Fruit fly (Drosophila melanogaster) whole organism, embryonic: ENCODE results near the gene IleRS-m.

Experiments used
- Ada2b ChIP-seq: fragments of 200-800 bp; sonication (Bioruptor generic); IDR thresholded peaks from 2 replicates; pipeline ENCODE4 v1.3.6; 2022; ENCODE audit warnings: missing biosample characterization, missing genetic modification characterization
- Antp ChIP-seq: fragments of 200-800 bp; sonication (Bioruptor generic); optimal IDR thresholded peaks from 3 replicates; lab custom pipeline; 2016; ENCODE audit warnings: missing biosample characterization, missing genetic modification characterization
- Atf6 ChIP-seq: fragments of 200-800 bp; sonication (Bioruptor generic); IDR thresholded peaks from 2 replicates; pipeline ENCODE4 v1.3.6; 2022; ENCODE audit warnings: missing biosample characterization, missing genetic modification characterization
- CG10321 ChIP-seq: fragments of 200-800 bp; sonication (Bioruptor generic); IDR thresholded peaks from 2 replicates; pipeline ENCODE4 v1.3.6; 2022; ENCODE audit warnings: missing biosample characterization, missing genetic modification characterization
- CG11085 ChIP-seq: fragments of 200-800 bp; sonication (Bioruptor generic); IDR thresholded peaks from 2 replicates; pipeline ENCODE4 v1.3.6; 2022; ENCODE audit warnings: missing biosample characterization, missing genetic modification characterization
- CG12219 ChIP-seq: fragments of 200-800 bp; sonication (Bioruptor generic); optimal IDR thresholded peaks from 3 replicates; lab custom pipeline; 2018; ENCODE audit warnings: missing biosample characterization, mild to moderate bottlenecking, missing genetic modification characterization
- CG12744 ChIP-seq: fragments of 200-800 bp; sonication (Bioruptor generic); optimal IDR thresholded peaks from 2 replicates; lab custom pipeline; 2016; ENCODE audit warnings: missing biosample characterization, missing genetic modification characterization
- CG13624 ChIP-seq: fragments of 200-800 bp; sonication (Bioruptor generic); optimal IDR thresholded peaks from 2 replicates; lab custom pipeline; 2016; ENCODE audit warnings: missing biosample characterization, missing genetic modification characterization
- CG13775 ChIP-seq: fragments of 200-800 bp; sonication (Bioruptor generic); optimal IDR thresholded peaks from 3 replicates; lab custom pipeline; 2017; ENCODE audit warnings: missing biosample characterization, mild to moderate bottlenecking, missing genetic modification characterization
- CG1529 ChIP-seq: fragments of 200-800 bp; sonication (Bioruptor generic); optimal IDR thresholded peaks from 3 replicates; lab custom pipeline; 2018; ENCODE audit warnings: missing biosample characterization, missing genetic modification characterization
- CG16815 ChIP-seq: fragments of 200-800 bp; sonication (Bioruptor generic); optimal IDR thresholded peaks from 3 replicates; lab custom pipeline; 2017; ENCODE audit warnings: missing biosample characterization, mild to moderate bottlenecking, missing genetic modification characterization
- CG16863 ChIP-seq: fragments of 200-800 bp; sonication (Bioruptor generic); optimal IDR thresholded peaks from 3 replicates; lab custom pipeline; 2016; ENCODE audit warnings: missing biosample characterization, missing genetic modification characterization
- CG17186 ChIP-seq: fragments of 200-800 bp; sonication (Bioruptor generic); optimal IDR thresholded peaks from 3 replicates; lab custom pipeline; 2017; ENCODE audit warnings: missing biosample characterization, missing genetic modification reagents, missing genetic modification characterization
- CG2116 ChIP-seq: fragments of 200-800 bp; sonication (Bioruptor generic); optimal IDR thresholded peaks from 3 replicates; lab custom pipeline; 2018; ENCODE audit warnings: missing biosample characterization, mild to moderate bottlenecking, missing genetic modification characterization
- CG31441 ChIP-seq: fragments of 200-800 bp; sonication (Bioruptor generic); IDR thresholded peaks from 2 replicates; pipeline ENCODE4 v1.3.6; 2022; ENCODE audit warnings: missing biosample characterization, missing genetic modification characterization
- CG3163 ChIP-seq: fragments of 200-800 bp; sonication (Bioruptor generic); optimal IDR thresholded peaks from 3 replicates; lab custom pipeline; 2016; ENCODE audit warnings: missing biosample characterization, missing genetic modification characterization
- CG6854 ChIP-seq: fragments of 200-800 bp; sonication (Bioruptor generic); optimal IDR thresholded peaks from 3 replicates; lab custom pipeline; 2017; ENCODE audit warnings: missing biosample characterization, mild to moderate bottlenecking, missing genetic modification characterization
- CG8944 ChIP-seq: fragments of 200-800 bp; sonication (Bioruptor generic); optimal IDR thresholded peaks from 3 replicates; lab custom pipeline; 2016; ENCODE audit warnings: missing biosample characterization, missing genetic modification characterization
- CG9609 ChIP-seq: fragments of 200-800 bp; sonication (Bioruptor generic); optimal IDR thresholded peaks from 3 replicates; lab custom pipeline; 2016; ENCODE audit warnings: missing biosample characterization, missing genetic modification characterization
- Doc3 ChIP-seq: fragments of 200-800 bp; sonication (Bioruptor generic); IDR thresholded peaks from 3 replicates; pipeline ENCODE4 v1.3.6; 2022; ENCODE audit warnings: missing biosample characterization, missing genetic modification characterization; ENCODE audit not compliant: partially characterized antibody
- Dp ChIP-seq: fragments of 200-800 bp; sonication (Bioruptor generic); optimal IDR thresholded peaks from 2 replicates; lab custom pipeline; 2018; ENCODE audit warnings: missing biosample characterization, mild to moderate bottlenecking, missing genetic modification characterization, moderate library complexity
- Fer2 ChIP-seq: fragments of 200-800 bp; sonication (Bioruptor generic); optimal IDR thresholded peaks from 2 replicates; lab custom pipeline; 2018; ENCODE audit warnings: missing biosample characterization, mild to moderate bottlenecking, missing genetic modification characterization, moderate library complexity
- Kr ChIP-seq: fragments of 200-800 bp; sonication (Bioruptor generic); optimal IDR thresholded peaks from 2 replicates; lab custom pipeline; 2017; ENCODE audit warnings: missing biosample characterization, mild to moderate bottlenecking, missing genetic modification characterization
- Lhr ChIP-seq: fragments of 200-800 bp; sonication (Bioruptor generic); optimal IDR thresholded peaks from 3 replicates; lab custom pipeline; 2017; ENCODE audit warnings: mild to moderate bottlenecking, missing biosample characterization, missing genetic modification reagents, missing genetic modification characterization
- MBD-R2 ChIP-seq: fragments of 200-800 bp; sonication (Bioruptor generic); IDR thresholded peaks from 2 replicates; pipeline ENCODE4 v1.3.6; 2022; ENCODE audit warnings: missing biosample characterization, missing genetic modification characterization
- NC2α ChIP-seq: fragments of 200-800 bp; sonication (Bioruptor generic); optimal IDR thresholded peaks from 2 replicates; lab custom pipeline; 2016; ENCODE audit warnings: missing biosample characterization, missing genetic modification characterization
- Rfx ChIP-seq: fragments of 200-800 bp; sonication (Bioruptor generic); IDR thresholded peaks from 2 replicates; pipeline ENCODE4 v1.3.6; 2022; ENCODE audit warnings: missing biosample characterization, missing genetic modification characterization
- Side ChIP-seq: fragments of 200-800 bp; sonication (Bioruptor generic); optimal IDR thresholded peaks from 2 replicates; lab custom pipeline; 2016; ENCODE audit warnings: missing biosample characterization, missing genetic modification characterization
- Sin3A ChIP-seq: fragments of >200 bp; optimal IDR thresholded peaks from 2 replicates; lab custom pipeline; 2018
- Trl ChIP-seq, 3 experiments: fragments of >200 bp in 2 of 3; fragments of 200-800 bp in 1 of 3; sonication (Bioruptor generic) in 1 of 3; optimal IDR thresholded peaks; 2 replicates in 1 of 3; 3 replicates in 2 of 3; lab custom pipeline; 2016 to 2017; ENCODE audit warnings: missing biosample characterization in 1 of 3, missing genetic modification characterization in 1 of 3
- Xbp1 ChIP-seq: fragments of 200-800 bp; sonication (Bioruptor generic); optimal IDR thresholded peaks from 3 replicates; lab custom pipeline; 2016; ENCODE audit warnings: missing biosample characterization, mild to moderate bottlenecking, missing genetic modification characterization
- YL-1 ChIP-seq: fragments of 200-800 bp; sonication (Bioruptor generic); optimal IDR thresholded peaks from 3 replicates; lab custom pipeline; 2017; ENCODE audit warnings: missing biosample characterization, mild to moderate bottlenecking, missing genetic modification characterization
- amos ChIP-seq: fragments of 200-800 bp; sonication (Bioruptor generic); IDR thresholded peaks from 2 replicates; pipeline ENCODE4 v1.3.6; 2022; ENCODE audit warnings: missing biosample characterization, missing genetic modification characterization; ENCODE audit not compliant: partially characterized antibody
- bcd ChIP-seq: fragments of 200-800 bp; sonication (Bioruptor generic); optimal IDR thresholded peaks from 2 replicates; lab custom pipeline; 2017; ENCODE audit warnings: missing biosample characterization, mild to moderate bottlenecking, missing genetic modification characterization
- cato ChIP-seq: fragments of 200-800 bp; sonication (Bioruptor generic); optimal IDR thresholded peaks from 2 replicates; lab custom pipeline; 2016; ENCODE audit warnings: missing biosample characterization, missing genetic modification characterization, borderline replicate concordance
- croc ChIP-seq: fragments of 200-800 bp; sonication (Bioruptor generic); conservative IDR thresholded peaks from 3 replicates; pipeline ENCODE4 v1.3.6; 2022; ENCODE audit warnings: missing biosample characterization, missing genetic modification characterization
- crol ChIP-seq: fragments of 200-800 bp; sonication (Bioruptor generic); IDR thresholded peaks from 2 replicates; pipeline ENCODE4 v1.3.6; 2022; ENCODE audit warnings: missing biosample characterization, missing genetic modification characterization
- dan ChIP-seq: fragments of 200-800 bp; sonication (Bioruptor generic); IDR thresholded peaks from 2 replicates; pipeline ENCODE4 v1.3.6; 2022; ENCODE audit warnings: missing biosample characterization, missing genetic modification characterization
- danr ChIP-seq: fragments of 200-800 bp; sonication (Bioruptor generic); IDR thresholded peaks from 2 replicates; pipeline ENCODE4 v1.3.6; 2022; ENCODE audit warnings: missing biosample characterization, missing genetic modification characterization
- ewg ChIP-seq: fragments of 200-800 bp; sonication (Bioruptor generic); optimal IDR thresholded peaks from 3 replicates; lab custom pipeline; 2017; ENCODE audit warnings: mild to moderate bottlenecking, missing biosample characterization, missing genetic modification reagents, missing genetic modification characterization
- fu2 ChIP-seq: fragments of 200-800 bp; sonication (Bioruptor generic); optimal IDR thresholded peaks from 2 replicates; lab custom pipeline; 2016; ENCODE audit warnings: missing biosample characterization, missing genetic modification characterization
- gcm ChIP-seq: fragments of 200-800 bp; sonication (Bioruptor generic); optimal IDR thresholded peaks from 2 replicates; lab custom pipeline; 2019; ENCODE audit warnings: missing biosample characterization, mild to moderate bottlenecking, missing genetic modification characterization, moderate library complexity
- hb ChIP-seq: fragments of 200-800 bp; sonication (Bioruptor generic); IDR thresholded peaks from 3 replicates; pipeline ENCODE4 v1.3.6; 2022; ENCODE audit warnings: missing biosample characterization, missing genetic modification characterization; ENCODE audit not compliant: partially characterized antibody
- insv ChIP-seq, 2 experiments: fragments of 200-800 bp; sonication (Bioruptor generic); optimal IDR thresholded peaks; 3 replicates each; lab custom pipeline; 2016 to 2018; ENCODE audit warnings: missing biosample characterization in 2 of 2, missing genetic modification characterization in 2 of 2
- inv ChIP-seq: fragments of 200-800 bp; sonication (Bioruptor generic); IDR thresholded peaks from 2 replicates; pipeline ENCODE4 v1.3.6; 2022; ENCODE audit warnings: missing biosample characterization, missing genetic modification characterization; ENCODE audit not compliant: partially characterized antibody
- pb ChIP-seq: fragments of 200-800 bp; sonication (Bioruptor generic); optimal IDR thresholded peaks from 3 replicates; lab custom pipeline; 2016; ENCODE audit warnings: missing biosample characterization, missing genetic modification characterization
- sqz ChIP-seq: fragments of 200-800 bp; sonication (Bioruptor generic); optimal IDR thresholded peaks from 3 replicates; lab custom pipeline; 2018; ENCODE audit warnings: missing biosample characterization, mild to moderate bottlenecking, missing genetic modification characterization
- usp ChIP-seq: fragments of >200 bp; optimal IDR thresholded peaks from 2 replicates; lab custom pipeline; 2017; ENCODE audit warnings: missing biosample characterization, missing genetic modification characterization
- zen2 ChIP-seq: fragments of 200-800 bp; sonication (Bioruptor generic); IDR thresholded peaks from 3 replicates; pipeline ENCODE4 v1.3.6; 2022; ENCODE audit warnings: missing biosample characterization, missing genetic modification characterization; ENCODE audit not compliant: partially characterized antibody

The IleRS-m gene

DNA sequence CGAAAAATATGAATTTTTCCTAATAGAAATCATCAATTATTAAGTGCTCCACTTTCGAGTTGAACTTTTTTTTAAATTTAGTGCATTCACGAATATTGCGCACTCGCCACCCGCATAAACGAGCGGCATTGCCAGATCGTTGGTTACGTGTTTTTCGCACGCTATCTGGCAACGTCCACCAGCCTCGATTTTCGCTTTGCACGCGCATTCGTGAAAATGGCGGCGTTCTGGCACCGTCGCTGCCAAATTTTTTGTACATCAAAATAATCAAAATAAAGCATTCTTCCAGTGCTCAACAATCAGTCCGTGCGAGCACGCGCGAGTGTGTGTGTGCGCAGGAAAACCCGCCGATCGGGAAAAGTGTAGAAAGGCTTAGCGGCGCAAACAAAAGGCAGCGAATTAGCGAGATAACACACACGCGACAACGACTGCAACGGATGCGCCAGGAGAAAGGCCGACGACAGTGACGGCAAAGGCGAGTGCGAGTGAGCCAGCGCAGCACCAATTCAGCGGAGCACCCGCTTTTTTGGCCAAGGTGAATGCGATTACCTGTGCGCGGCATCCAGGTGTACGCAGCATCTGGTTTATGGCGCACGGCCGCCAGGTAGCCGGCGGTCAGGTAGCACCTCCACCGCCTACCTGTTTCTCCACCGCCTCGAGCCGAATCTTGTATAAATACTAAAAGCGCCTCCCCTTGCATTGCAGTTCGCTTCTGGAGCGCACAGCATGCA lies 13.7 kb downstream of the IleRS-m start (continued):
- TF ChIP-seq Lhr (GFP tag; lab: Kevin White, UChicago) (peak; percentile 61), gcm (GFP tag; lab: Kevin White, UChicago) (peak; percentile 95), ewg (GFP tag; lab: Kevin White, UChicago) (peak; percentile 97), pb (GFP tag; lab: Kevin White, UChicago) (peak; percentile 82), YL-1 (peak; percentile 99), sqz (GFP tag; lab: Kevin White, UChicago) (peak; percentile 83), insv (GFP tag; optimal IDR thresholded peaks at IDR 0.05; lab: Kevin White, UChicago) (peak; percentile 12 to 65), CG8944 (peak; percentile 75), CG10321 (peak; percentile 43; the same call in 1 of the 2 replicates), hb (GFP tag; lab: Robert Waterston, UW) (no peak), CG12219 (peak; percentile 61), Atf6 (GFP tag; lab: Robert Waterston, UW) (peak; percentile 85), cato (peak; percentile 47), CG2116 (GFP tag; lab: Kevin White, UChicago) (peak; percentile 73), usp (no peak), CG12744 (GFP tag; lab: Kevin White, UChicago) (peak; percentile 61), CG3163 (GFP tag; lab: Kevin White, UChicago) (peak; percentile 76), croc (GFP tag; lab: Robert Waterston, UW) (peak; percentile 39; the same call in 2 of the 3 replicates), bcd (GFP tag; lab: Kevin White, UChicago) (peak; percentile 84), CG9609 (GFP tag; lab: Kevin White, UChicago) (peak; percentile 85), dan (GFP tag; lab: Robert Waterston, UW) (no peak), amos (GFP tag; lab: Robert Waterston, UW) (peak; percentile 77), Doc3 (GFP tag; lab: Robert Waterston, UW) (peak; percentile 48; the same call in 1 of the 3 replicates), Trl (optimal IDR thresholded peaks at IDR 0.05; lab: Kevin White, UChicago) (no peak), Trl (GFP tag; optimal IDR thresholded peaks at IDR 0.05; lab: Kevin White, UChicago) (peak; percentile 84), CG1529 (no peak), NC2α (GFP tag; lab: Kevin White, UChicago) (peak; percentile 37), danr (GFP tag; lab: Robert Waterston, UW) (peak; percentile 49; the same call in 1 of the 2 replicates), CG13775 (GFP tag; lab: Kevin White, UChicago) (peak; percentile 84), inv (GFP tag; lab: Robert Waterston, UW) (peak; percentile 52), fu2 (GFP tag; lab: Kevin White, UChicago) (peak; percentile 82), Ada2b (GFP tag; lab: Robert Waterston, UW) (peak; percentile 71), Antp (GFP tag; lab: Kevin White, UChicago) (peak; percentile 88), Fer2 (tag; lab: Kevin White, UChicago) (peak; percentile 56), Side (GFP tag; lab: Kevin White, UChicago) (peak; percentile 89), CG11085 (GFP tag; lab: Robert Waterston, UW) (0 out of 2 replicates have a peak, but pooled peaks have one; percentile 65), Kr (GFP tag; lab: Kevin White, UChicago) (no peak), MBD-R2 (peak; percentile 67), zen2 (GFP tag; lab: Robert Waterston, UW) (no peak; the same call in 2 of the 3 replicates), Rfx (GFP tag; lab: Robert Waterston, UW) (peak; percentile 90), Xbp1 (GFP tag; lab: Kevin White, UChicago) (peak; percentile 89), CG16863 (GFP tag; lab: Kevin White, UChicago) (peak; percentile 81), Sin3A (lab: Kevin White, UChicago) (peak; percentile 62), CG31441 (GFP tag; lab: Robert Waterston, UW) (no peak; the same call in none of the 2 replicates), CG6854 (GFP tag; lab: Kevin White, UChicago) (peak; percentile 73), CG16815 (peak; percentile 57), CG13624 (peak; percentile 92), Dp (GFP tag; lab: Kevin White, UChicago) (peak; percentile 51), CG17186 (GFP tag; lab: Kevin White, UChicago) (peak; percentile 92), crol (GFP tag; lab: Robert Waterston, UW) (no peak)
